Fruit fly (Drosophila melanogaster): ENCODE measurements around the gene Atg1.

The Atg1 gene

dm6 chr3L:12805660-12806289 lies 859 bp upstream of the Atg1 start, which contains the start of gene Sap130:
TSS of gene Sap130 (plus strand) at chr3L:12805902.
- TF ChIP-seq h (optimal IDR thresholded peaks at IDR 0.05) (no peak), insv (optimal IDR thresholded peaks at IDR 0.05) (no peak)

- no peak for TF ChIP-seq insv (optimal IDR thresholded peaks at IDR 0.05)
- no peak for TF ChIP-seq Sin3A (optimal IDR thresholded peaks at IDR 0.05)
- no peak for TF ChIP-seq psq (optimal IDR thresholded peaks at IDR 0.05)
- TF ChIP-seq Myc (optimal IDR thresholded peaks at IDR 0.05): no peak
- TF ChIP-seq ttk (optimal IDR thresholded peaks at IDR 0.05): no peak
- TF ChIP-seq h (optimal IDR thresholded peaks at IDR 0.05): no peak
These were observed 734 bp downstream of the Atg1 start for dm6 chr3L:12804035-12804729.

- TF ChIP-seq h (optimal IDR thresholded peaks at IDR 0.05): no peak
These were observed 1.5 kb downstream of the Atg1 start for dm6 chr3L:12803159-12804034.

dm6 chr3L:12802443-12802865 lies 2.5 kb downstream of the Atg1 start:
- TF ChIP-seq insv (optimal IDR thresholded peaks at IDR 0.05) (no peak), psq (optimal IDR thresholded peaks at IDR 0.05) (no peak), Myc (optimal IDR thresholded peaks at IDR 0.05) (no peak), ttk (optimal IDR thresholded peaks at IDR 0.05) (no peak), h (optimal IDR thresholded peaks at IDR 0.05) (no peak), Sin3A (optimal IDR thresholded peaks at IDR 0.05) (no peak)

dm6 chr3L:12800167-12800566 lies 4.7 kb downstream of the Atg1 start:
- TF ChIP-seq Sin3A (optimal IDR thresholded peaks at IDR 0.05): no peak
- TF ChIP-seq Myc (optimal IDR thresholded peaks at IDR 0.05): no peak

- TF ChIP-seq ttk (optimal IDR thresholded peaks at IDR 0.05) (no peak), insv (optimal IDR thresholded peaks at IDR 0.05) (no peak), Myc (optimal IDR thresholded peaks at IDR 0.05) (no peak), Sin3A (optimal IDR thresholded peaks at IDR 0.05) (no peak), h (optimal IDR thresholded peaks at IDR 0.05) (no peak), psq (optimal IDR thresholded peaks at IDR 0.05) (no peak)
These were observed 5.3 kb downstream of the Atg1 start for dm6 chr3L:12799431-12800147.

- no peak for TF ChIP-seq psq (optimal IDR thresholded peaks at IDR 0.05)
- TF ChIP-seq ttk (optimal IDR thresholded peaks at IDR 0.05): no peak
- no peak for TF ChIP-seq h (optimal IDR thresholded peaks at IDR 0.05)
- TF ChIP-seq Sin3A (optimal IDR thresholded peaks at IDR 0.05): no peak
- no peak for TF ChIP-seq Myc (optimal IDR thresholded peaks at IDR 0.05)
- TF ChIP-seq insv (optimal IDR thresholded peaks at IDR 0.05): no peak
These were observed 6.1 kb downstream of the Atg1 start for dm6 chr3L:12798795-12799311.

dm6 chr3L:12796077-12796641 lies 8.8 kb downstream of the Atg1 start:
- TF ChIP-seq h (optimal IDR thresholded peaks at IDR 0.05): no peak
- TF ChIP-seq psq (optimal IDR thresholded peaks at IDR 0.05): no peak
- TF ChIP-seq Sin3A (optimal IDR thresholded peaks at IDR 0.05): no peak
- TF ChIP-seq ttk (optimal IDR thresholded peaks at IDR 0.05): no peak
- TF ChIP-seq insv (optimal IDR thresholded peaks at IDR 0.05): no peak

dm6 chr3L:12794532-12794931 lies 10.4 kb downstream of the Atg1 start:
- TF ChIP-seq Myc (optimal IDR thresholded peaks at IDR 0.05) (no peak), h (optimal IDR thresholded peaks at IDR 0.05) (no peak)

- TF ChIP-seq ttk (optimal IDR thresholded peaks at IDR 0.05): no peak
These were observed 11.9 kb downstream of the Atg1 start for dm6 chr3L:12792933-12793448.

- TF ChIP-seq h (optimal IDR thresholded peaks at IDR 0.05) (no peak), Sin3A (optimal IDR thresholded peaks at IDR 0.05) (no peak), Myc (optimal IDR thresholded peaks at IDR 0.05) (no peak), psq (optimal IDR thresholded peaks at IDR 0.05) (no peak), insv (optimal IDR thresholded peaks at IDR 0.05) (no peak), ttk (optimal IDR thresholded peaks at IDR 0.05) (no peak)
These were observed 13.2 kb downstream of the Atg1 start for dm6 chr3L:12791679-12792229.

All from Kc167 (cell line).